Worm (Caenorhabditis elegans) whole organism, L2 larva: ENCODE data around the gene ire-1.

Experiments
- Y55F3AM.14 ChIP-seq: fragments of 200-800 bp; sonication (Bioruptor generic); optimal IDR thresholded peaks from 2 replicates; lab custom pipeline; 2018; ENCODE audit warnings: mild to moderate bottlenecking, missing genetic modification characterization, missing compliant biosample characterization
- lin-11 ChIP-seq: fragments of 150-350 bp; sonication (generic microtip); optimal IDR thresholded peaks from 2 replicates; lab custom pipeline; 2014; ENCODE audit warnings: missing biosample characterization, missing genetic modification characterization, inconsistent platforms, mixed read lengths
- nhr-25 ChIP-seq: fragments of 150-350 bp; sonication (generic microtip); optimal IDR thresholded peaks from 3 replicates; lab custom pipeline; 2014; ENCODE audit warnings: missing biosample characterization, missing genetic modification characterization
- unc-55 ChIP-seq: fragments of 150-350 bp; sonication (generic microtip); optimal IDR thresholded peaks from 3 replicates; lab custom pipeline; 2014; ENCODE audit warnings: missing biosample characterization, missing genetic modification reagents, missing genetic modification characterization

DNA sequence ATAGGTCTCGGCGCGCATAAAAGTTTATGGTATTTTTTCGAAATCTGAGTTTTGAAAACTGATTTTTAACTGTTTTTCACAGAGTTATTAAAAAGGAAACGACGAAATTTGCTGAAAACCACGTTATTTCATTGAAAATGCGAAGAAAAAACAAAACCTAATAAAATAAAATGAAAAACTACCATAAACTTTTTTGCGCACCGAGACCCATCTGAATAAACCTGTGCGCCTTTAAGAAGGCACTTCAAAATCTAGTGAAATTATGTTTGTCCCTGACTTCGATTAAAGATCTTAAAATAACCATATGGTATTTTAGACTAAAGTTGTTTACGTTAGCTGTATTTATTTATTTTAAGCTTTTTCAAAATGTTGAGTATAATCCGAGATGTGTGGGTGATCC lies 3.1 kb upstream of the ire-1 start:
- TF ChIP-seq Y55F3AM.14 (no peak), unc-55 (GFP tag; lab: Kevin White, UChicago) (no peak), nhr-25 (tag; lab: Kevin White, UChicago) (no peak), lin-11 (no peak)
